Fruit fly (Drosophila melanogaster): ENCODE results near the gene CG13293.
A peak's percentile ranks its signal among the peaks of the same experiment; 100 is the strongest.

CG13293 gene

DNA sequence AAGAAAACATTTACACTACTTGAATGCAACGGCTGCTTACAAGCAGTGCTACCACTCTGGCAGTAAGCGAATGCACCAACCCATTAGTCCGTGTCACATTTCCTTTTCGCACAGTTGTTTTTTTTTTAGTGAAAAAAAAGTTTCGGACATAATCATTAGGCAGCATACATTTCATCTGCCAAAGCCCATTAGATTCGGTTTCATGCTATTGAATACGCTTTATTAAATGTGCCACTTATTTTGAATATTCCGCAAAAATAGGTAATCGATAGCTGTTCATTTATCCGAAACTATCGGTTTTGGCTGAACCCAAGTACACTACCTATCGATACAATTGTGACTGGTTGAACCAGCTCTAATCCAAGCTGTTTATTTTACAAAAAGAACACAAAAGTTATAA, 27.9 kb upstream of the CG13293 start, which contains the start of gene tant (continued):
- TF ChIP-seq zen2 (GFP tag; IDR thresholded peaks at IDR 0.05; ENCODE audit: partially characterized antibody) = peak; percentile 70; the same call in 1 of the 3 replicates
- peak; percentile 99 for TF ChIP-seq CG14710 (tag; optimal IDR thresholded peaks at IDR 0.05)
- no peak for TF ChIP-seq h (optimal IDR thresholded peaks at IDR 0.05)
- no peak for TF ChIP-seq CG16815 (GFP tag; optimal IDR thresholded peaks at IDR 0.05)
- no peak for TF ChIP-seq CG13123 (GFP tag; optimal IDR thresholded peaks at IDR 0.05)
- no peak for TF ChIP-seq CG6175 (GFP tag; IDR thresholded peaks at IDR 0.05)
- TF ChIP-seq ftz-f1 (GFP tag; optimal IDR thresholded peaks at IDR 0.05) = no peak
- TF ChIP-seq CG6683 (GFP tag; optimal IDR thresholded peaks at IDR 0.05) = no peak
- TF ChIP-seq Dll (GFP tag; IDR thresholded peaks at IDR 0.05; ENCODE audit: partially characterized antibody) = peak; percentile 95
- TF ChIP-seq CG10462 (GFP tag; optimal IDR thresholded peaks at IDR 0.05) = no peak
- TF ChIP-seq CG7928 (GFP tag; optimal IDR thresholded peaks at IDR 0.05) = no peak
- no peak for TF ChIP-seq Hr51 (GFP tag; optimal IDR thresholded peaks at IDR 0.05)
- TF ChIP-seq E2f2 (GFP tag; IDR thresholded peaks at IDR 0.05) = peak; percentile 84
- TF ChIP-seq CG11560 (tag; IDR thresholded peaks at IDR 0.05) = peak; percentile 40; the same call in 2 of the 3 replicates
- TF ChIP-seq phol (tag; optimal IDR thresholded peaks at IDR 0.05) = peak; percentile 44
- TF ChIP-seq MTF-1 (GFP tag; optimal IDR thresholded peaks at IDR 0.05; ENCODE audit: borderline replicate concordance) = no peak
- no peak for TF ChIP-seq CG31388 (GFP tag; optimal IDR thresholded peaks at IDR 0.05)
- no peak for TF ChIP-seq slbo (GFP tag; IDR thresholded peaks at IDR 0.05)
- no peak for TF ChIP-seq Oaz (GFP tag; IDR thresholded peaks at IDR 0.05)
- TF ChIP-seq CG1647 (GFP tag; optimal IDR thresholded peaks at IDR 0.05) = no peak
- no peak for TF ChIP-seq CG6654 (GFP tag; optimal IDR thresholded peaks at IDR 0.05)
- peak; percentile 90 for TF ChIP-seq CG6791 (GFP tag; IDR thresholded peaks at IDR 0.05; ENCODE audit: partially characterized antibody)
- no peak for TF ChIP-seq salm (tag; optimal IDR thresholded peaks at IDR 0.05)
- no peak for TF ChIP-seq sens-2 (GFP tag; IDR thresholded peaks at IDR 0.05)
- no peak for TF ChIP-seq Ssrp (tag; optimal IDR thresholded peaks at IDR 0.05)
- TF ChIP-seq CG10543 (GFP tag; optimal IDR thresholded peaks at IDR 0.05) = no peak
- no peak for TF ChIP-seq CG4404 (GFP tag; IDR thresholded peaks at IDR 0.05)
- no peak for TF ChIP-seq CG8359 (GFP tag; optimal IDR thresholded peaks at IDR 0.05; ENCODE audit: borderline replicate concordance)
- no peak for TF ChIP-seq vvl (GFP tag; IDR thresholded peaks at IDR 0.05)
- no peak for TF ChIP-seq crol (GFP tag; IDR thresholded peaks at IDR 0.05)
- TF ChIP-seq CG12236 (GFP tag; optimal IDR thresholded peaks at IDR 0.05) = no peak
- TF ChIP-seq Sry-β (GFP tag; optimal IDR thresholded peaks at IDR 0.05) = no peak
- no peak for TF ChIP-seq tgo (GFP tag; IDR thresholded peaks at IDR 0.05)
- TF ChIP-seq CG15011 (GFP tag; optimal IDR thresholded peaks at IDR 0.05) = no peak
- TF ChIP-seq eyg (GFP tag; optimal IDR thresholded peaks at IDR 0.05) = no peak
- TF ChIP-seq CG32767 (GFP tag; IDR thresholded peaks at IDR 0.05) = no peak
- peak; percentile 84 for TF ChIP-seq CG2129 (GFP tag; IDR thresholded peaks at IDR 0.05; ENCODE audit: partially characterized antibody)
- TF ChIP-seq ranshi (GFP tag; IDR thresholded peaks at IDR 0.05) = no peak
- TF ChIP-seq CG2678 (tag; optimal IDR thresholded peaks at IDR 0.05) = no peak
- no peak for TF ChIP-seq HLH54F (GFP tag; optimal IDR thresholded peaks at IDR 0.05)
- no peak for TF ChIP-seq wor (GFP tag; IDR thresholded peaks at IDR 0.05)
- TF ChIP-seq klu (GFP tag; IDR thresholded peaks at IDR 0.05) = no peak
- no peak for TF ChIP-seq Elba2 (GFP tag; optimal IDR thresholded peaks at IDR 0.05)
- no peak for TF ChIP-seq gce (GFP tag; IDR thresholded peaks at IDR 0.05)
- no peak for TF ChIP-seq CG32772 (GFP tag; IDR thresholded peaks at IDR 0.05)
- no peak for TF ChIP-seq CG4360 (GFP tag; IDR thresholded peaks at IDR 0.05)
- TF ChIP-seq CG12155 (GFP tag; optimal IDR thresholded peaks at IDR 0.05) = no peak
- no peak for TF ChIP-seq Eip74EF (GFP tag; optimal IDR thresholded peaks at IDR 0.05)
- no peak for TF ChIP-seq YL-1 (GFP tag; optimal IDR thresholded peaks at IDR 0.05)
- TF ChIP-seq CG31224 (GFP tag; IDR thresholded peaks at IDR 0.05) = no peak
- no peak for TF ChIP-seq tap (tag; optimal IDR thresholded peaks at IDR 0.05)
- TF ChIP-seq yki (optimal IDR thresholded peaks at IDR 0.05) = peak; percentile 55
